Worm (Caenorhabditis elegans): ENCODE data around the gene K08F9.4.

K08F9.4 gene

DNA sequence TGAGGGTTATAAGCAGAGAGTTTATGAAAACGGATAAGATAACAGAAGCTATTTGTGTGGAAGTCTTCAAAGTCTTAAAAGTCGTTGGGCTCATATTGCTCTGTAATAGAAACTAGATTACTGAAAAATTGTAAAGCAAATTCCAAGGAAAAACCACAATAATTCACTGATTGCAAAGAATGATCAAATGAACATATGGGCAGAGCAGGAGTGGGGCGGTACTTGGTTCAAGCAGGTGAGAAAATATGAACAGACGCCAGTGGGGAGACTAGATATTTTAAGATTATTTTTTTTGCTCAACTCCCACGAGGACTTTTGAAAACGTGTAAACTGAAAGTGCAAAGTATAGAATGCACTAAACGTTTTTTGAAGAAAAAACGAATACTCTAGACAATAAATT, 11.4 kb upstream of the K08F9.4 start, which contains the start of gene str-171:
str-171 (minus strand) TSS at position 101 of the 400 bp plus-strand sequence.
- TF ChIP-seq somi-1 (GFP tag; optimal IDR thresholded peaks at IDR 0.05) (no peak), ztf-18 (tag; optimal IDR thresholded peaks at IDR 0.05) (no peak), mxl-1 (tag; optimal IDR thresholded peaks at IDR 0.05) (no peak), gei-17 (GFP tag; optimal IDR thresholded peaks at IDR 0.05) (no peak), madf-8 (GFP tag; conservative IDR thresholded peaks at IDR 0.05) (no peak), snpc-1.1 (tag; optimal IDR thresholded peaks at IDR 0.05; ENCODE audit: insufficient read depth) (no peak), tbx-9 (tag; optimal IDR thresholded peaks at IDR 0.05; ENCODE audit: borderline replicate concordance) (no peak)

DNA sequence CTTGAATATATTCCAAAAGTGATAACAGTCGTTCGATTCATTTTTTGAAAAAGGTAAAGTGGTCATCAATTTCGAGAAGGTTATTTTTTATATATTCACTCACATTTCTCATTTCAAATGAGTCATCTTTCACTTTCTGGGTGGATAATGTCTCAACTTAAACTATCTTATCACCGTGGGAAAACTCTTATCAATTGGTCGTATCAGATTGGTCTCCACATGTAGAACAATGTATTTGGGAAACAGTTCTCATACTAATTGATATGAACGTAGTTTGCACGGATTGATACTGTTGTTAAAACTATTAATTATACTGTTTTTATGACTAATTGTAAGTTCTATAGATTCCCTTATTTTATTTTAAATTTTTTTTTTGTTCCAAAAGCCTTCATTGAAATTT, 10.0 kb upstream of the K08F9.4 start:
- TF ChIP-seq snpc-1.3 (tag; optimal IDR thresholded peaks at IDR 0.05; ENCODE audit: insufficient read depth): no peak
- TF ChIP-seq hsf-1 (GFP tag; IDR thresholded peaks at IDR 0.05): 0 out of 2 replicates have a peak, but pooled peaks have one; percentile 18

DNA sequence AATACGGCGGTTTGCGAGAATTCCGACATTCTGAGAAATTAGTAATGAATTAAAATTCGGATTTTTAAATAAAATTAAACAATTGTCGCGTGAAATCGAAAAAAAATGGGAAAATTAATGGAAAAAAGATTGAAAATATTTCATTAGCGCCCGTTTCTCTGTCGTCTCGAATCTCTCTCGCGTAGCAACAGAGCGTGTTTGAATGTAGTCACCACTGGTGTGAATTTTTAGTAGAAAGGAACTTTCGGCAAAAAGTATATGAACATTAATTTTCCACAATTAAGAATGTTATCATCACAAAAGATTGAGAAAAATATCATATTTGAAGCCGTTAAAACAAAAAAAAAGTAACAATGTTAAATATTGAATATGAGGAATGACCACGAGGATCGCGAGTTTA, 7.0 kb upstream of the K08F9.4 start, which contains the start of gene aipl-1:
aipl-1 (minus strand) TSS at position 30 of the 400 bp plus-strand sequence.
- TF ChIP-seq dpl-1 (GFP tag; optimal IDR thresholded peaks at IDR 0.05): peak; percentile 7
- peak; percentile 90 for TF ChIP-seq mcd-1 (GFP tag; IDR thresholded peaks at IDR 0.05)
- peak; percentile 77 for TF ChIP-seq F49E8.2 (tag; optimal IDR thresholded peaks at IDR 0.05; ENCODE audit: insufficient read depth)
- 0 out of 2 replicates have a peak, but pooled peaks have one; percentile 42 for TF ChIP-seq B0019.2 (GFP tag; conservative IDR thresholded peaks at IDR 0.05)
- TF ChIP-seq F55B11.4 (tag; optimal IDR thresholded peaks at IDR 0.05; ENCODE audit: borderline replicate concordance, insufficient read depth): no peak
- TF ChIP-seq madf-8 (GFP tag; conservative IDR thresholded peaks at IDR 0.05): no peak
- peak; percentile 95 for TF ChIP-seq ceh-100 (GFP tag; IDR thresholded peaks at IDR 0.05)
- TF ChIP-seq cebp-1 (GFP tag; IDR thresholded peaks at IDR 0.05): 0 out of 2 replicates have a peak, but pooled peaks have one; percentile 36
- no peak for TF ChIP-seq cebp-1 (tag; optimal IDR thresholded peaks at IDR 0.05)
- TF ChIP-seq madf-10 (tag; optimal IDR thresholded peaks at IDR 0.05): peak; percentile 8
- no peak for TF ChIP-seq F22D6.2 (tag; optimal IDR thresholded peaks at IDR 0.05)
- peak; percentile 51; the same call in 1 of the 2 replicates for TF ChIP-seq rcor-1 (GFP tag; IDR thresholded peaks at IDR 0.05)
- no peak for TF ChIP-seq zim-3 (tag; optimal IDR thresholded peaks at IDR 0.05)
- TF ChIP-seq attf-3 (GFP tag; conservative IDR thresholded peaks at IDR 0.05): no peak
- peak; percentile 48 for TF ChIP-seq lsl-1 (GFP tag; optimal IDR thresholded peaks at IDR 0.05)
- TF ChIP-seq Y95B8A.8 (GFP tag; IDR thresholded peaks at IDR 0.05): 0 out of 2 replicates have a peak, but pooled peaks have one; percentile 31
- peak; percentile 79 for TF ChIP-seq D2030.7 (GFP tag; IDR thresholded peaks at IDR 0.05)
- TF ChIP-seq attf-5 (GFP tag; optimal IDR thresholded peaks at IDR 0.05): peak; percentile 73
- TF ChIP-seq snpc-1.3 (tag; optimal IDR thresholded peaks at IDR 0.05; ENCODE audit: insufficient read depth): no peak
- peak; percentile 62 for TF ChIP-seq lin-54 (GFP tag; optimal IDR thresholded peaks at IDR 0.05)
- no peak for TF ChIP-seq egl-44 (GFP tag; IDR thresholded peaks at IDR 0.05)
- TF ChIP-seq snpc-3.4 (tag; optimal IDR thresholded peaks at IDR 0.05): peak; percentile 25
- TF ChIP-seq ets-4 (GFP tag; optimal IDR thresholded peaks at IDR 0.05): no peak
- TF ChIP-seq Y53G8AR.9 (GFP tag; conservative IDR thresholded peaks at IDR 0.05): no peak
- peak; percentile 34 for TF ChIP-seq tbp1 (GFP tag; optimal IDR thresholded peaks at IDR 0.05)
- TF ChIP-seq lir-1 (GFP tag; conservative IDR thresholded peaks at IDR 0.05): no peak
- TF ChIP-seq F37B4.10 (GFP tag; IDR thresholded peaks at IDR 0.05): no peak
- TF ChIP-seq T07F8.4 (tag; optimal IDR thresholded peaks at IDR 0.05): no peak
- TF ChIP-seq efl-1 (GFP tag; optimal IDR thresholded peaks at IDR 0.05): peak; percentile 61
- no peak for TF ChIP-seq sptf-2 (GFP tag; optimal IDR thresholded peaks at IDR 0.05)
- TF ChIP-seq snpc-4 (GFP tag; optimal IDR thresholded peaks at IDR 0.05): no peak
- TF ChIP-seq snpc-4 (tag; optimal IDR thresholded peaks at IDR 0.05): peak in 3 of 4 experiments; percentile 5 to 66 (median 53)
- TF ChIP-seq F23B12.7 (tag; optimal IDR thresholded peaks at IDR 0.05; ENCODE audit: insufficient read depth): peak; percentile 76
- TF ChIP-seq Y79H2A.3 (GFP tag; conservative IDR thresholded peaks at IDR 0.05): no peak
- no peak for TF ChIP-seq sea-2 (GFP tag; IDR thresholded peaks at IDR 0.05)
- no peak for TF ChIP-seq ccch-3 (GFP tag; optimal IDR thresholded peaks at IDR 0.05)
- no peak for TF ChIP-seq bed-1 (GFP tag; IDR thresholded peaks at IDR 0.05)

Measured in whole organism, young adult.